Worm (Caenorhabditis elegans) whole organism, L2 larva: ENCODE measurements around the gene his-37.
A peak's percentile ranks its signal among the peaks of the same experiment; 100 is the strongest.

Source experiments
- C34F6.9 ChIP-seq: fragments of 150-350 bp; optimal IDR thresholded peaks from 2 replicates; lab custom pipeline; 2014; ENCODE audit warnings: missing biosample characterization, missing genetic modification characterization
- F13H6.1 ChIP-seq: sonication (generic microtip); optimal IDR thresholded peaks from 2 replicates; lab custom pipeline; 2016; ENCODE audit warnings: missing genetic modification characterization, missing compliant biosample characterization
- R02D3.7 ChIP-seq: fragments of 150-350 bp; optimal IDR thresholded peaks from 2 replicates; lab custom pipeline; 2014; ENCODE audit warnings: missing biosample characterization, missing genetic modification characterization
- ZK546.5 ChIP-seq: sonication (generic microtip); optimal IDR thresholded peaks from 2 replicates; lab custom pipeline; 2017; ENCODE audit warnings: missing biosample characterization, missing genetic modification characterization
- alr-1 ChIP-seq: fragments of 150-350 bp; optimal IDR thresholded peaks from 2 replicates; lab custom pipeline; 2014; ENCODE audit warnings: missing biosample characterization, missing genetic modification characterization
- aly-2 ChIP-seq: fragments of 150-350 bp; optimal IDR thresholded peaks from 2 replicates; lab custom pipeline; 2014; ENCODE audit warnings: missing biosample characterization, missing genetic modification characterization
- ama-1 ChIP-seq: fragments of 150-350 bp; optimal IDR thresholded peaks from 2 replicates; lab custom pipeline; 2018; ENCODE audit warnings: inconsistent platforms
- blmp-1 ChIP-seq: sonication (generic microtip); optimal IDR thresholded peaks from 2 replicates; lab custom pipeline; 2017; ENCODE audit warnings: missing genetic modification characterization, mild to moderate bottlenecking, missing compliant biosample characterization, antibody characterized with exemption, moderate library complexity; ENCODE audit not compliant: insufficient read depth
- ceh-16 ChIP-seq: fragments of 150-350 bp; optimal IDR thresholded peaks from 2 replicates; lab custom pipeline; 2014; ENCODE audit warnings: missing biosample characterization, missing genetic modification characterization
- ceh-82 ChIP-seq: fragments of 150-350 bp; optimal IDR thresholded peaks from 2 replicates; lab custom pipeline; 2014; ENCODE audit warnings: missing biosample characterization, missing genetic modification characterization
- crh-2 ChIP-seq: sonication (generic microtip); optimal IDR thresholded peaks from 2 replicates; lab custom pipeline; 2017; ENCODE audit warnings: missing biosample characterization, missing genetic modification characterization
- egl-27 ChIP-seq: sonication (generic microtip); optimal IDR thresholded peaks from 3 replicates; lab custom pipeline; 2017; ENCODE audit warnings: missing biosample characterization, missing genetic modification reagents, missing genetic modification characterization
- elt-1 ChIP-seq: fragments of 150-350 bp; optimal IDR thresholded peaks from 2 replicates; lab custom pipeline; 2014; ENCODE audit warnings: missing biosample characterization, missing genetic modification characterization
- elt-3 ChIP-seq: sonication (generic microtip); optimal IDR thresholded peaks from 2 replicates; lab custom pipeline; 2017; ENCODE audit warnings: missing biosample characterization, missing genetic modification characterization
- fos-1 ChIP-seq: fragments of 150-350 bp; optimal IDR thresholded peaks from 2 replicates; lab custom pipeline; 2014; ENCODE audit warnings: missing biosample characterization, missing genetic modification characterization
- gmeb-1 ChIP-seq: fragments of 150-350 bp; optimal IDR thresholded peaks from 2 replicates; lab custom pipeline; 2014; ENCODE audit warnings: missing biosample characterization, missing genetic modification characterization
- lin-11 ChIP-seq: fragments of 150-350 bp; sonication (generic microtip); optimal IDR thresholded peaks from 2 replicates; lab custom pipeline; 2014; ENCODE audit warnings: missing biosample characterization, missing genetic modification characterization, inconsistent platforms, mixed read lengths
- lin-13 ChIP-seq: fragments of 150-350 bp; optimal IDR thresholded peaks from 2 replicates; lab custom pipeline; 2014; ENCODE audit warnings: missing biosample characterization, missing genetic modification reagents, missing genetic modification characterization
- lsy-2 ChIP-seq, 2 experiments: fragments of 150-350 bp in 1 of 2; sonication (generic microtip) in 1 of 2; optimal IDR thresholded peaks; 2 replicates each; lab custom pipeline; 2014 to 2017; ENCODE audit warnings: missing biosample characterization in 2 of 2, missing genetic modification characterization in 2 of 2
- mab-5 ChIP-seq: fragments of 150-350 bp; optimal IDR thresholded peaks from 2 replicates; lab custom pipeline; 2014; ENCODE audit warnings: missing biosample characterization, missing genetic modification characterization
- mbf-1 ChIP-seq: sonication (generic microtip); optimal IDR thresholded peaks from 2 replicates; lab custom pipeline; 2017; ENCODE audit warnings: missing biosample characterization, missing genetic modification characterization
- mdl-1 ChIP-seq, 2 experiments: fragments of 150-350 bp in 1 of 2; sonication (generic microtip) in 1 of 2; optimal IDR thresholded peaks; 2 replicates each; lab custom pipeline; 2017; ENCODE audit warnings: missing biosample characterization in 2 of 2, missing genetic modification characterization in 2 of 2
- nhr-10 ChIP-seq: sonication (generic microtip); optimal IDR thresholded peaks from 2 replicates; lab custom pipeline; 2017; ENCODE audit warnings: missing biosample characterization, missing genetic modification characterization
- nhr-11 ChIP-seq: fragments of 150-350 bp; optimal IDR thresholded peaks from 2 replicates; lab custom pipeline; 2014; ENCODE audit warnings: missing biosample characterization, missing genetic modification characterization
- nhr-12 ChIP-seq: fragments of 150-350 bp; optimal IDR thresholded peaks from 2 replicates; lab custom pipeline; 2014; ENCODE audit warnings: missing biosample characterization, missing genetic modification characterization
- nhr-129 ChIP-seq: fragments of 150-350 bp; optimal IDR thresholded peaks from 2 replicates; lab custom pipeline; 2014; ENCODE audit warnings: missing biosample characterization, missing genetic modification characterization
- nhr-21 ChIP-seq: fragments of 150-350 bp; optimal IDR thresholded peaks from 2 replicates; lab custom pipeline; 2014; ENCODE audit warnings: missing biosample characterization, missing genetic modification characterization
- nhr-23 ChIP-seq: fragments of 150-350 bp; optimal IDR thresholded peaks from 2 replicates; lab custom pipeline; 2014; ENCODE audit warnings: missing biosample characterization, missing genetic modification reagents, missing genetic modification characterization
- nhr-25 ChIP-seq: fragments of 150-350 bp; sonication (generic microtip); optimal IDR thresholded peaks from 3 replicates; lab custom pipeline; 2014; ENCODE audit warnings: missing biosample characterization, missing genetic modification characterization
- nhr-6 ChIP-seq: fragments of 150-350 bp; optimal IDR thresholded peaks from 2 replicates; lab custom pipeline; 2014; ENCODE audit warnings: missing biosample characterization, missing genetic modification characterization
- nhr-77 ChIP-seq: fragments of 150-350 bp; optimal IDR thresholded peaks from 2 replicates; lab custom pipeline; 2014; ENCODE audit warnings: missing biosample characterization, missing genetic modification characterization
- peb-1 ChIP-seq: fragments of 150-350 bp; optimal IDR thresholded peaks from 2 replicates; lab custom pipeline; 2014; ENCODE audit warnings: missing biosample characterization, missing genetic modification characterization
- sem-4 ChIP-seq: fragments of 150-350 bp; optimal IDR thresholded peaks from 2 replicates; lab custom pipeline; 2014; ENCODE audit warnings: missing biosample characterization, missing genetic modification reagents, missing genetic modification characterization
- skn-1 ChIP-seq: sonication (generic microtip); optimal IDR thresholded peaks from 2 replicates; lab custom pipeline; 2017; ENCODE audit warnings: missing biosample characterization, missing genetic modification characterization
- sma-3 ChIP-seq: sonication (generic microtip); optimal IDR thresholded peaks from 2 replicates; lab custom pipeline; 2016; ENCODE audit warnings: missing genetic modification reagents, missing genetic modification characterization, missing compliant biosample characterization
- sma-9 ChIP-seq, 2 experiments: fragments of 150-350 bp in 1 of 2; sonication (generic microtip) in 1 of 2; optimal IDR thresholded peaks; 2 replicates each; lab custom pipeline; 2014 to 2016; ENCODE audit warnings: missing genetic modification characterization in 2 of 2, mild to moderate bottlenecking in 1 of 2, missing biosample characterization in 1 of 2, missing compliant biosample characterization in 1 of 2, missing genetic modification reagents in 1 of 2, moderate library complexity in 1 of 2
- snpc-4 ChIP-seq: fragments of 150-350 bp; optimal IDR thresholded peaks from 2 replicates; lab custom pipeline; 2014; ENCODE audit warnings: missing biosample characterization, missing genetic modification characterization
- unc-39 ChIP-seq: fragments of 150-350 bp; optimal IDR thresholded peaks from 2 replicates; lab custom pipeline; 2014; ENCODE audit warnings: missing biosample characterization, missing genetic modification characterization
- unc-55 ChIP-seq: fragments of 150-350 bp; sonication (generic microtip); optimal IDR thresholded peaks from 3 replicates; lab custom pipeline; 2014; ENCODE audit warnings: missing biosample characterization, missing genetic modification reagents, missing genetic modification characterization
- unc-62 ChIP-seq: fragments of 150-350 bp; optimal IDR thresholded peaks from 2 replicates; lab custom pipeline; 2014; ENCODE audit warnings: missing biosample characterization, missing genetic modification reagents, missing genetic modification characterization
- zag-1 ChIP-seq: fragments of 150-350 bp; optimal IDR thresholded peaks from 2 replicates; lab custom pipeline; 2014; ENCODE audit warnings: missing biosample characterization, missing genetic modification characterization
- ztf-1 ChIP-seq: fragments of 200-800 bp; sonication (Bioruptor generic); conservative IDR thresholded peaks from 2 replicates; pipeline ENCODE4 v1.3.6; 2022; ENCODE audit warnings: missing genetic modification characterization, missing compliant biosample characterization
- ztf-11 ChIP-seq: sonication (generic microtip); optimal IDR thresholded peaks from 2 replicates; lab custom pipeline; 2017; ENCODE audit warnings: missing biosample characterization, missing genetic modification characterization
- ztf-4 ChIP-seq: fragments of 150-350 bp; optimal IDR thresholded peaks from 2 replicates; lab custom pipeline; 2014; ENCODE audit warnings: missing biosample characterization, missing genetic modification characterization

Gene his-37

DNA sequence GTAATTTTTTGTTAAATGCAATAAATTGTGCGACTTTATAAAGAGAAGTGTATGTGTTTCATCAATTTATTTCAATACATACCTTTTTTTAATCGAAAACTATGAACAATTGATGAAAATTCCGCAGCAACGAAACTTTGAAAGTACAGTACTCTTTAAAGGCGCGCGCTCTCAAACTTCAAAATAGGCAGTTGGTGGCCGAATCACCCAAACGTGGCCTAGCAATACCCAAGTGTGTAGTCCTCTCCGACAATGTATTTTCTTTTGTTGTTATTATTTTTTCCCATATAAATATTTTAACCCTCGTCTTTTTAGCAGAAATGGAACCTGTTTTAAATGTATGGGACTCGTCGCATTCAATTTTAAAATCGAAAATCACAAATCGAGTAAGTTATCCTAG lies 10.4 kb upstream of the his-37 start, which contains the start of gene C50F4.4:
C50F4.4 (plus strand) TSS at position 267 of the 400 bp plus-strand sequence.
- TF ChIP-seq mab-5 = no peak
- no peak for TF ChIP-seq unc-39 (tag; lab: Kevin White, UChicago)
- TF ChIP-seq C34F6.9 = peak; percentile 58
- TF ChIP-seq nhr-12 (tag; lab: Kevin White, UChicago) = no peak
- TF ChIP-seq sma-3 (GFP tag; lab: Kevin White, UChicago) = peak; percentile 30
- peak; percentile 33 for TF ChIP-seq gmeb-1
- peak; percentile 26 for TF ChIP-seq F13H6.1
- TF ChIP-seq sma-9 (GFP tag; optimal IDR thresholded peaks at IDR 0.05; lab: Kevin White, UChicago) = peak; percentile 58
- no peak for TF ChIP-seq sma-9 (tag; optimal IDR thresholded peaks at IDR 0.05; lab: Kevin White, UChicago)
- peak in 1 of 2 experiments; percentile 17 for TF ChIP-seq lsy-2 (tag; optimal IDR thresholded peaks at IDR 0.05; lab: Kevin White, UChicago)
- TF ChIP-seq nhr-25 = no peak
- no peak for TF ChIP-seq alr-1 (tag; lab: Kevin White, UChicago)
- peak; percentile 15 for TF ChIP-seq fos-1 (tag; lab: Kevin White, UChicago)
- no peak for TF ChIP-seq ztf-4
- no peak for TF ChIP-seq unc-62

DNA sequence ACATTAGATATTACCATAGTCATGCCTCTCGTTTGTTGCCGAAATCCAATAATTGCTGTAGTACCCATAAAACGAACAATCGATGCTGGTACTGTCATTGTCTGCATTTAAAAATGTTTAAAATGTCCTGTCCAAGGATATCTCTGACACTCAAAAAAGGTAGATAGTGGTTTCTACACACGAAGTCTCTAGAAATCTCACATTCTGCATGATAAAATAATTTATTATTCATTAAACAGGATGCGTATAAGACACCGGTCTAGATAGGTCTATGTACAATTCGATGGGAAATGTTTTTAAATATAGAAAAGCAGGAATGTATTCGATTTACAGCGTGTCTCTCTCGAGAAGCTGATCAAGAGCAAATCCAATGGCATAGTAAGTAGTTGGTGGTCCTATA lies 7.3 kb upstream of the his-37 start, which contains the start of gene C50F4.12:
C50F4.12 (minus strand) TSS at position 101 of the 400 bp plus-strand sequence.
- TF ChIP-seq R02D3.7 (tag; lab: Kevin White, UChicago) (no peak), unc-62 (no peak), F13H6.1 (no peak), skn-1 (tag; lab: Kevin White, UChicago) (no peak), snpc-4 (tag; lab: Kevin White, UChicago) (no peak), unc-39 (tag; lab: Kevin White, UChicago) (no peak)

DNA sequence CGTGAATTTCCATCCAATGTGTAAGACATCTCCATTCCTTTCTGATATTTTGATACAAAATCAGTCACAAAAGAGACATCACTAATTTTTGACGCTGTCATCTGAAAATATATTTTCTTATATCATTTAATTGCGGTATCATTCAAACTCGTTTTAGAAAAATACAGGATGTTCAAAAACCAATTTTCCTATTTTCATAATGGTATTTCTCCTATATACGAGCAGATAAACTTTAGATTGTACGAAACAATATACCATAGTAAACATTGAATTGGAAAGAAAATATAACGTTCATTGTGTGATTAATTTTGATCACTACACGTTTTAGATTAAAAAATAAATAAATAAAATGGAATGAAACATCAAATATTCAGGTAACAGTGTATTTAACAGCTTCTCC lies 5.4 kb upstream of the his-37 start, which contains the start of gene C50F4.16:
C50F4.16 (minus strand) TSS at position 101 of the 400 bp plus-strand sequence.
- TF ChIP-seq mdl-1 (tag; optimal IDR thresholded peaks at IDR 0.05; lab: Kevin White, UChicago) = no peak
- TF ChIP-seq ztf-1 (GFP tag; lab: Robert Waterston, UW) = no peak
- TF ChIP-seq F13H6.1 = no peak
- no peak for TF ChIP-seq C34F6.9
- no peak for TF ChIP-seq lin-11 (tag; lab: Kevin White, UChicago)
- TF ChIP-seq ZK546.5 (tag; lab: Kevin White, UChicago) = no peak
- TF ChIP-seq sma-9 (GFP tag; optimal IDR thresholded peaks at IDR 0.05; lab: Kevin White, UChicago) = no peak
- TF ChIP-seq sma-9 (tag; optimal IDR thresholded peaks at IDR 0.05; lab: Kevin White, UChicago) = no peak
- TF ChIP-seq ceh-82 (tag; lab: Kevin White, UChicago) = no peak
- no peak for TF ChIP-seq zag-1 (tag; lab: Kevin White, UChicago)
- no peak for TF ChIP-seq gmeb-1
- no peak for TF ChIP-seq nhr-23
- TF ChIP-seq ztf-4 = no peak
- TF ChIP-seq mbf-1 (tag; lab: Kevin White, UChicago) = no peak
- TF ChIP-seq unc-39 (tag; lab: Kevin White, UChicago) = no peak
- TF ChIP-seq sem-4 = no peak
- no peak for TF ChIP-seq ceh-16
- no peak for TF ChIP-seq lin-13 (GFP tag; lab: Kevin White, UChicago)
- no peak for TF ChIP-seq aly-2 (tag; lab: Kevin White, UChicago)
- no peak for TF ChIP-seq nhr-77 (tag; lab: Kevin White, UChicago)
- TF ChIP-seq, all 48 proteins: peak for 0

DNA sequence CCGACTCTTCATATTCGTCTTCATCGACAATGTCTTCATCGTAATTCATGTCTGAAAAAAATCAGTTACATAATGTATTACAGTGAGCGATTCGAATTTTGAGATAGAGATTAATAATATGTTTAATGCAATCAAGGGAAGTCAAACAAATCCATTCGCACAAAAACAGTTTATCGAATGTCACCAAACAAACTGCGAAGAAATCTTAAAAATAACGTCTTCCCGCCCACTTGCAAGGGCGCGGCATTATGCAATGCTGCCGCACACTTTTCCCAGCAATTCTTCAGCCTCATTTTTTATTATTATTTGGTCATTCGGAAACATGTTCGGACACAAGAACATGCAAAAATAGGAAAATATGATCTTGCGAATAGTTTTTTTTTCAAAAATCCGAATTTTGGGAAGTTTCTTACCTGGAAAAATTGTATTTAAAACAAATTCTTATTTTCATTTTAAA lies 2.7 kb upstream of the his-37 start, which contains the start of gene mdf-1:
mdf-1 (minus strand) TSS at position 51 of the 457 bp plus-strand sequence.
- no peak for TF ChIP-seq peb-1 (tag; lab: Kevin White, UChicago)
- peak; percentile 35 for TF ChIP-seq mab-5
- peak; percentile 47 for TF ChIP-seq ama-1
- TF ChIP-seq unc-39 (tag; lab: Kevin White, UChicago) = no peak
- TF ChIP-seq unc-55 (GFP tag; lab: Kevin White, UChicago) = peak; percentile 83
- peak; percentile 54 for TF ChIP-seq lin-11 (tag; lab: Kevin White, UChicago)
- TF ChIP-seq nhr-6 (tag; lab: Kevin White, UChicago) = no peak
- TF ChIP-seq lsy-2 (tag; optimal IDR thresholded peaks at IDR 0.05; lab: Kevin White, UChicago) = peak in 1 of 2 experiments; percentile 79
- no peak for TF ChIP-seq skn-1 (tag; lab: Kevin White, UChicago)
- TF ChIP-seq unc-62 = no peak
- no peak for TF ChIP-seq mdl-1 (tag; optimal IDR thresholded peaks at IDR 0.05; lab: Kevin White, UChicago)
- TF ChIP-seq nhr-129 (tag; lab: Kevin White, UChicago) = peak; percentile 83
- TF ChIP-seq elt-3 = no peak
- no peak for TF ChIP-seq ztf-11 (tag; lab: Kevin White, UChicago)
- TF ChIP-seq nhr-11 = no peak
- peak; percentile 71 for TF ChIP-seq sma-3 (GFP tag; lab: Kevin White, UChicago)
- TF ChIP-seq alr-1 (tag; lab: Kevin White, UChicago) = no peak
- TF ChIP-seq nhr-21 (tag; lab: Kevin White, UChicago) = peak; percentile 73
- peak; percentile 38 for TF ChIP-seq blmp-1
- TF ChIP-seq aly-2 (tag; lab: Kevin White, UChicago) = no peak
- no peak for TF ChIP-seq nhr-10 (tag; lab: Kevin White, UChicago)
- no peak for TF ChIP-seq nhr-12 (tag; lab: Kevin White, UChicago)
- no peak for TF ChIP-seq R02D3.7 (tag; lab: Kevin White, UChicago)
- TF ChIP-seq ceh-16 = peak; percentile 11
- no peak for TF ChIP-seq mbf-1 (tag; lab: Kevin White, UChicago)
- peak; percentile 82 for TF ChIP-seq C34F6.9
- peak; percentile 39 for TF ChIP-seq ztf-4
- peak; percentile 84 for TF ChIP-seq crh-2 (tag; lab: Kevin White, UChicago)
- TF ChIP-seq ztf-1 (GFP tag; lab: Robert Waterston, UW) = no peak
- TF ChIP-seq elt-1 = no peak
- TF ChIP-seq gmeb-1 = peak; percentile 83
- no peak for TF ChIP-seq nhr-77 (tag; lab: Kevin White, UChicago)
- TF ChIP-seq ceh-82 (tag; lab: Kevin White, UChicago) = no peak
- no peak for TF ChIP-seq egl-27 (tag; lab: Kevin White, UChicago)
- TF ChIP-seq sem-4 = peak; percentile 70
